Worm (Caenorhabditis elegans): Measurements from ENCODE around the gene famh-136.

The famh-136 gene

DNA sequence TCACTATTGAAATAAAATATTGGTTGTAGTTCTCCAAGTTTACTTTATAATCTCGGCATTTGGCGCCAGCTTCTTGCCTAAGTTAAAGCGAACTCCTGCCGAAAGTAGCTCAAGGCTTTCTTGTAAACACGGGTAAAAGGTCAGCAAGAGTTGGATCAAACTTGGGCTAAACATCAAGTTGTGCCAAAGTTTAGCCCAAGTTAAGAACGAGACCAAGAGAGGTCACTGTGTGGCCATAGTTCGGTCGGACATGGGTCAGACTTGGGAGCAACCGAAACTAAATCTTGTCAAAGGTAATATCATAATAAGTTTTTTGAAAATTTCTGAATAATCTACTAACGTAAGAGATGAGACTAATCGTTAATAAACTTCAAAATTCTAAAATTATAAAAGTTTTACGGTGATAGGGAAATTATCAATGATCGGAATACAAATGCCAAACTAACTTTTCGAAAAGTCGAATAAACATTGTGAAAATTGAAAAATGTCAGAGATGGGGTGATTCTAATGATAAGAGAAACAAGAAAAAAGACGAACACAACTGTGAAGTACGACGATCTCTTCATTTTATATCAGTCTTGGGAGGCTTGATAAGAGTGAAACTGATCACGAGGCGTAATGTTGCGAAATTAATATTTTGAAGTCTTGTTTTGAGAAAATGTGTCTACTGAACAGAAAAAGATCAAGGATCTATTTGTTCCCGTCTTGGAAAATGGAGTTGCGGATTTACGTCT lies 19.5 kb upstream of the famh-136 start (continued):
- TF ChIP-seq unc-62 (GFP tag; optimal IDR thresholded peaks at IDR 0.05 in 1 of 2) = peak in 1 of 2 experiments; percentile 3
- TF ChIP-seq unc-62 (tag; optimal IDR thresholded peaks at IDR 0.05) = no peak
- TF ChIP-seq fkh-10 (GFP tag; optimal IDR thresholded peaks at IDR 0.05) = no peak
- peak; percentile 61 for TF ChIP-seq mep-1 (tag; optimal IDR thresholded peaks at IDR 0.05)
- TF ChIP-seq ceh-20 (GFP tag; IDR thresholded peaks at IDR 0.05) = no peak
- no peak for TF ChIP-seq Y105C5A.15 (GFP tag; IDR thresholded peaks at IDR 0.05)
- TF ChIP-seq nhr-237 (tag; optimal IDR thresholded peaks at IDR 0.05) = no peak
- peak; percentile 85 for TF ChIP-seq ama-1 (optimal IDR thresholded peaks at IDR 0.05)
- TF ChIP-seq dmd-6 (GFP tag; IDR thresholded peaks at IDR 0.05) = peak; percentile 91
- no peak for TF ChIP-seq lim-7 (GFP tag; IDR thresholded peaks at IDR 0.05)
- no peak for TF ChIP-seq lin-39 (tag; optimal IDR thresholded peaks at IDR 0.05)
- TF ChIP-seq nhr-41 (GFP tag; IDR thresholded peaks at IDR 0.05) = peak; percentile 49; the same call in 1 of the 2 replicates

DNA sequence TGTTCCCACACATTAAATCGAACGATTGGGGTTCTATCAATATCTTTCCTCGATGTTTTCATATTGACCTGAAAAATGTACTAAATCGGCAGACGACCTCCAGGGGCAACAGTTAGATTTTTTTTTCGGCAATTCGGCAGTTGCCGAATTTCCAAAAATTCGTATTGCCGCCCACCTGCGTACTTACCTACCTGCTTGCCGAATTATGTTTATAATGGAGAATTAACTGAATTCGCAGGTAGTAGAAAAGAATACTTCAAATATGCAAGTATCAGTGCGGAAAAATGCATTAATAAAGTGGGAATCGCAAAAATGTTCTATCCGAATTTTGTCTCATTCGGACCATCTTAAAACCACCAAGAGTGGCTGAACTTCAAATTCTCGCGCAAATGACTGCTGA lies 17.9 kb upstream of the famh-136 start:
- peak; percentile 94 for TF ChIP-seq aha-1 (tag)
- TF ChIP-seq lsy-2 (tag; optimal IDR thresholded peaks at IDR 0.05) = no peak
- no peak for TF ChIP-seq daf-12 (tag; optimal IDR thresholded peaks at IDR 0.05)

- TF ChIP-seq nhr-11 (tag; optimal IDR thresholded peaks at IDR 0.05) = no peak
- TF ChIP-seq pqm-1 (tag; optimal IDR thresholded peaks at IDR 0.05) = no peak
- peak; percentile 61; the same call in 1 of the 2 replicates for TF ChIP-seq egl-43 (GFP tag; IDR thresholded peaks at IDR 0.05)
- peak; percentile 42 for TF ChIP-seq hmg-1.1 (GFP tag; IDR thresholded peaks at IDR 0.05)
- no peak for TF ChIP-seq hlh-30 (tag; optimal IDR thresholded peaks at IDR 0.05; ENCODE audit: insufficient read depth)
- no peak for TF ChIP-seq dmd-9 (GFP tag; IDR thresholded peaks at IDR 0.05)
- no peak for TF ChIP-seq F10B5.3 (tag; optimal IDR thresholded peaks at IDR 0.05)
- no peak for TF ChIP-seq egl-27 (tag; optimal IDR thresholded peaks at IDR 0.05)
- TF ChIP-seq fos-1 (tag; optimal IDR thresholded peaks at IDR 0.05) = no peak
- peak; percentile 18 for TF ChIP-seq spr-3 (GFP tag; optimal IDR thresholded peaks at IDR 0.05)
- TF ChIP-seq zip-11 (GFP tag; IDR thresholded peaks at IDR 0.05) = no peak
- no peak for TF ChIP-seq ceh-20 (GFP tag; IDR thresholded peaks at IDR 0.05)
- no peak for TF ChIP-seq sdz-12 (GFP tag; optimal IDR thresholded peaks at IDR 0.05)
- no peak for TF ChIP-seq nhr-6 (tag; optimal IDR thresholded peaks at IDR 0.05)
- peak; percentile 72; the same call in 1 of the 2 replicates for TF ChIP-seq ctbp-1 (GFP tag; IDR thresholded peaks at IDR 0.05)
- no peak for TF ChIP-seq daf-16 (GFP tag; optimal IDR thresholded peaks at IDR 0.05)
- no peak for TF ChIP-seq daf-16 (tag; optimal IDR thresholded peaks at IDR 0.05)
- no peak for TF ChIP-seq nhr-42 (GFP tag; IDR thresholded peaks at IDR 0.05)
- TF ChIP-seq lin-15B (tag; optimal IDR thresholded peaks at IDR 0.05) = no peak
- TF ChIP-seq lim-7 (GFP tag; IDR thresholded peaks at IDR 0.05) = peak; percentile 33; the same call in 1 of the 2 replicates
- TF ChIP-seq aly-2 (tag; optimal IDR thresholded peaks at IDR 0.05) = no peak
- no peak for TF ChIP-seq T20F7.1 (GFP tag; optimal IDR thresholded peaks at IDR 0.05)
- no peak for TF ChIP-seq lin-38 (GFP tag; IDR thresholded peaks at IDR 0.05)
- no peak for TF ChIP-seq skn-1 (tag; optimal IDR thresholded peaks at IDR 0.05)
- TF ChIP-seq dmd-6 (GFP tag; IDR thresholded peaks at IDR 0.05) = no peak
- TF ChIP-seq unc-39 (tag; optimal IDR thresholded peaks at IDR 0.05) = no peak
- TF ChIP-seq zfp-3 (GFP tag; conservative IDR thresholded peaks at IDR 0.05) = no peak
- TF ChIP-seq rbr-2 (tag; optimal IDR thresholded peaks at IDR 0.05) = peak; percentile 34
- TF ChIP-seq nhr-48 (tag; optimal IDR thresholded peaks at IDR 0.05) = no peak
- TF ChIP-seq tag-97 (GFP tag; IDR thresholded peaks at IDR 0.05) = no peak
- no peak for TF ChIP-seq daf-12 (tag; optimal IDR thresholded peaks at IDR 0.05)
- TF ChIP-seq zfp-2 (tag; optimal IDR thresholded peaks at IDR 0.05) = no peak
- peak; percentile 40; the same call in 1 of the 2 replicates for TF ChIP-seq T26A8.4 (GFP tag; IDR thresholded peaks at IDR 0.05)
- no peak for TF ChIP-seq aha-1 (tag)
- no peak for TF ChIP-seq gei-8 (GFP tag; optimal IDR thresholded peaks at IDR 0.05)
- no peak for TF ChIP-seq ztf-11 (tag; optimal IDR thresholded peaks at IDR 0.05)
- no peak for TF ChIP-seq daf-19 (GFP tag; conservative IDR thresholded peaks at IDR 0.05)
- TF ChIP-seq nhr-76 (tag; optimal IDR thresholded peaks at IDR 0.05) = no peak
- no peak for TF ChIP-seq Y48G9A.11 (GFP tag; IDR thresholded peaks at IDR 0.05)
Observed at ce11 chrIII:8873045-8873457, 14.5 kb upstream of the famh-136 start.

Measured in whole organism, L4 larva.